Worm (Caenorhabditis elegans) whole organism, L1 larva: ENCODE data around the gene C16C10.9.

Experiments used
- aly-2 ChIP-seq: fragments of 150-350 bp; optimal IDR thresholded peaks from 2 replicates; lab custom pipeline; 2014; ENCODE audit warnings: missing biosample characterization, missing genetic modification characterization
- ama-1 ChIP-seq: fragments of 150-350 bp; optimal IDR thresholded peaks from 2 replicates; lab custom pipeline; 2014
- efl-1 ChIP-seq, 4 experiments: fragments of 150-350 bp; optimal IDR thresholded peaks in 3 of 4; peaks in 1 of 4; 1 replicate in 1 of 4; 2 replicates in 3 of 4; lab custom pipeline; 2014; ENCODE audit warnings: missing biosample characterization in 2 of 4, missing genetic modification characterization in 2 of 4, missing genetic modification reagents in 2 of 4
- elt-2 ChIP-seq: sonication (generic microtip); optimal IDR thresholded peaks from 2 replicates; lab custom pipeline; 2016; ENCODE audit warnings: missing genetic modification characterization, mild to moderate bottlenecking, inconsistent platforms, missing compliant biosample characterization, missing genetic modification reagents
- fos-1 ChIP-seq: fragments of 150-350 bp; optimal IDR thresholded peaks from 2 replicates; lab custom pipeline; 2014; ENCODE audit warnings: missing biosample characterization, missing genetic modification characterization
- lin-39 ChIP-seq: fragments of 150-350 bp; optimal IDR thresholded peaks from 2 replicates; lab custom pipeline; 2014; ENCODE audit warnings: missing biosample characterization, missing genetic modification reagents, missing genetic modification characterization
- nhr-237 ChIP-seq: fragments of 150-350 bp; optimal IDR thresholded peaks from 2 replicates; lab custom pipeline; 2014; ENCODE audit warnings: missing biosample characterization, missing genetic modification characterization

ce11 chrIII:4205751-4206327, 48.6 kb upstream of the C16C10.9 start, which contains the start of gene R74.8:
- TF ChIP-seq aly-2: no peak
- TF ChIP-seq fos-1 (tag; lab: Kevin White, UChicago): no peak
- TF ChIP-seq efl-1 (optimal IDR thresholded peaks at IDR 0.05; lab: Kevin White, UChicago): no peak
- TF ChIP-seq efl-1 (GFP tag; optimal IDR thresholded peaks at IDR 0.05 in 1 of 2; lab: Kevin White, UChicago): no peak
- TF ChIP-seq elt-2 (tag; lab: Kevin White, UChicago): no peak
- TF ChIP-seq lin-39 (tag; lab: Kevin White, UChicago): no peak
- no peak for TF ChIP-seq ama-1 (lab: Kevin White, UChicago)
- no peak for TF ChIP-seq nhr-237 (tag; lab: Kevin White, UChicago)
